Worm (Caenorhabditis elegans): Measurements from ENCODE around the gene F28A10.7.

ce11 chrII:796916-797315 is 48.6 kb downstream of the F28A10.7 start:
- TF ChIP-seq fos-1 (tag; optimal IDR thresholded peaks at IDR 0.05): no peak
- TF ChIP-seq nhr-77 (tag; optimal IDR thresholded peaks at IDR 0.05): no peak
- no peak for TF ChIP-seq nhr-12 (tag; optimal IDR thresholded peaks at IDR 0.05)
- no peak for TF ChIP-seq nhr-11 (tag; optimal IDR thresholded peaks at IDR 0.05)
- no peak for TF ChIP-seq elt-1 (tag; optimal IDR thresholded peaks at IDR 0.05)
- TF ChIP-seq nhr-237 (tag; optimal IDR thresholded peaks at IDR 0.05): no peak
- TF ChIP-seq skn-1 (tag; optimal IDR thresholded peaks at IDR 0.05): no peak
- no peak for TF ChIP-seq lin-39 (tag; optimal IDR thresholded peaks at IDR 0.05)
- TF ChIP-seq nhr-23 (tag; optimal IDR thresholded peaks at IDR 0.05): no peak
- no peak for TF ChIP-seq F13H6.1 (tag; optimal IDR thresholded peaks at IDR 0.05)
- no peak for TF ChIP-seq aly-2 (tag; optimal IDR thresholded peaks at IDR 0.05)
- no peak for TF ChIP-seq unc-39 (tag; optimal IDR thresholded peaks at IDR 0.05)
